Fruit fly (Drosophila melanogaster) whole organism, embryonic: ENCODE data around the gene CG9184.
A peak's percentile ranks its signal among the peaks of the same experiment; 100 is the strongest.

Experiments
- Asciz ChIP-seq: fragments of 200-800 bp; sonication (Bioruptor generic); optimal IDR thresholded peaks from 2 replicates; lab custom pipeline; 2017; ENCODE audit warnings: missing biosample characterization, mild to moderate bottlenecking, missing genetic modification characterization, missing genetic modification reagents
- CG10462 ChIP-seq: fragments of 200-800 bp; sonication (Bioruptor generic); optimal IDR thresholded peaks from 2 replicates; lab custom pipeline; 2016; ENCODE audit warnings: missing biosample characterization, missing genetic modification characterization
- CG11398 ChIP-seq: fragments of 200-800 bp; sonication (Bioruptor generic); optimal IDR thresholded peaks from 2 replicates; lab custom pipeline; 2016; ENCODE audit warnings: missing biosample characterization, missing genetic modification characterization
- CG12744 ChIP-seq: fragments of 200-800 bp; sonication (Bioruptor generic); optimal IDR thresholded peaks from 2 replicates; lab custom pipeline; 2016; ENCODE audit warnings: missing biosample characterization, missing genetic modification characterization
- CG14014 ChIP-seq: fragments of 200-800 bp; sonication (Bioruptor generic); IDR thresholded peaks from 2 replicates; pipeline ENCODE4 v1.3.6; 2022; ENCODE audit warnings: missing biosample characterization, missing genetic modification characterization
- CG14441 ChIP-seq: fragments of 200-800 bp; sonication (Bioruptor generic); IDR thresholded peaks from 2 replicates; pipeline ENCODE4 v1.3.6; 2022; ENCODE audit warnings: missing biosample characterization, missing genetic modification characterization
- CG15479 ChIP-seq: fragments of 200-800 bp; sonication (Bioruptor generic); optimal IDR thresholded peaks from 3 replicates; lab custom pipeline; 2019; ENCODE audit warnings: missing biosample characterization, mild to moderate bottlenecking, missing genetic modification characterization, moderate library complexity
- CG16815 ChIP-seq: fragments of 200-800 bp; sonication (Bioruptor generic); optimal IDR thresholded peaks from 3 replicates; lab custom pipeline; 2017; ENCODE audit warnings: missing biosample characterization, mild to moderate bottlenecking, missing genetic modification characterization
- CG16863 ChIP-seq: fragments of 200-800 bp; sonication (Bioruptor generic); optimal IDR thresholded peaks from 3 replicates; lab custom pipeline; 2016; ENCODE audit warnings: missing biosample characterization, missing genetic modification characterization
- CG17186 ChIP-seq: fragments of 200-800 bp; sonication (Bioruptor generic); optimal IDR thresholded peaks from 3 replicates; lab custom pipeline; 2017; ENCODE audit warnings: missing biosample characterization, missing genetic modification reagents, missing genetic modification characterization
- CG2129 ChIP-seq: fragments of 200-800 bp; sonication (Bioruptor generic); IDR thresholded peaks from 2 replicates; pipeline ENCODE4 v1.3.6; 2022; ENCODE audit warnings: missing biosample characterization, missing genetic modification characterization; ENCODE audit not compliant: partially characterized antibody
- CG3065 ChIP-seq: fragments of 200-800 bp; sonication (Bioruptor generic); optimal IDR thresholded peaks from 2 replicates; lab custom pipeline; 2016; ENCODE audit warnings: missing biosample characterization, missing genetic modification characterization
- CG33557 ChIP-seq: fragments of 200-800 bp; sonication (Bioruptor generic); optimal IDR thresholded peaks from 2 replicates; lab custom pipeline; 2019; ENCODE audit warnings: missing biosample characterization, mild to moderate bottlenecking, missing genetic modification characterization, moderate library complexity
- CG34422 ChIP-seq: fragments of 200-800 bp; sonication (Bioruptor generic); IDR thresholded peaks from 3 replicates; pipeline ENCODE4 v1.3.6; 2022; ENCODE audit warnings: missing biosample characterization, missing genetic modification characterization
- CG42726 ChIP-seq: fragments of 200-800 bp; sonication (Bioruptor generic); IDR thresholded peaks from 2 replicates; pipeline ENCODE4 v1.3.6; 2022; ENCODE audit warnings: missing biosample characterization, missing genetic modification characterization; ENCODE audit not compliant: partially characterized antibody
- CG5180 ChIP-seq: fragments of 200-800 bp; sonication (Bioruptor generic); optimal IDR thresholded peaks from 3 replicates; lab custom pipeline; 2017; ENCODE audit warnings: missing biosample characterization, missing genetic modification characterization, mild to moderate bottlenecking, moderate library complexity, missing genetic modification reagents
- CG6854 ChIP-seq: fragments of 200-800 bp; sonication (Bioruptor generic); optimal IDR thresholded peaks from 3 replicates; lab custom pipeline; 2017; ENCODE audit warnings: missing biosample characterization, mild to moderate bottlenecking, missing genetic modification characterization
- CG7987 ChIP-seq: fragments of 200-800 bp; sonication (Bioruptor generic); optimal IDR thresholded peaks from 2 replicates; lab custom pipeline; 2018; ENCODE audit warnings: missing biosample characterization, mild to moderate bottlenecking, missing genetic modification characterization, moderate library complexity
- CG8924 ChIP-seq: fragments of 200-800 bp; optimal IDR thresholded peaks from 3 replicates; lab custom pipeline; 2019; ENCODE audit warnings: missing biosample characterization, mild to moderate bottlenecking, missing genetic modification characterization, moderate library complexity
- CG8944 ChIP-seq: fragments of 200-800 bp; sonication (Bioruptor generic); optimal IDR thresholded peaks from 3 replicates; lab custom pipeline; 2016; ENCODE audit warnings: missing biosample characterization, missing genetic modification characterization
- CTCF ChIP-seq: fragments of 200-800 bp; sonication (Bioruptor generic); optimal IDR thresholded peaks from 2 replicates; lab custom pipeline; 2017; ENCODE audit warnings: missing biosample characterization, mild to moderate bottlenecking, missing genetic modification characterization, moderate library complexity
- D ChIP-seq, 2 experiments: fragments of 200-800 bp in 1 of 2; fragments of >200 bp in 1 of 2; sonication (Bioruptor generic) in 1 of 2; optimal IDR thresholded peaks; 2 replicates in 1 of 2; 3 replicates in 1 of 2; lab custom pipeline; 2017; ENCODE audit warnings: mild to moderate bottlenecking in 1 of 2, missing biosample characterization in 1 of 2, missing genetic modification characterization in 1 of 2, missing genetic modification reagents in 1 of 2
- Dbx ChIP-seq: fragments of 200-800 bp; sonication (Bioruptor generic); IDR thresholded peaks from 3 replicates; pipeline ENCODE4 v1.3.6; 2022; ENCODE audit warnings: missing biosample characterization, missing genetic modification characterization
- Dek ChIP-seq: fragments of 200-800 bp; sonication (Bioruptor generic); optimal IDR thresholded peaks from 3 replicates; lab custom pipeline; 2019; ENCODE audit warnings: missing biosample characterization, mild to moderate bottlenecking, missing genetic modification characterization, moderate library complexity
- Doc3 ChIP-seq: fragments of 200-800 bp; sonication (Bioruptor generic); IDR thresholded peaks from 3 replicates; pipeline ENCODE4 v1.3.6; 2022; ENCODE audit warnings: missing biosample characterization, missing genetic modification characterization; ENCODE audit not compliant: partially characterized antibody
- GATAe ChIP-seq: fragments of 200-800 bp; sonication (Bioruptor generic); conservative IDR thresholded peaks from 2 replicates; pipeline ENCODE4 v1.3.6; 2022; ENCODE audit warnings: missing biosample characterization, missing genetic modification characterization
- HmgZ ChIP-seq: fragments of 200-800 bp; sonication (Bioruptor generic); optimal IDR thresholded peaks from 2 replicates; lab custom pipeline; 2018; ENCODE audit warnings: missing biosample characterization, mild to moderate bottlenecking, missing genetic modification characterization
- Meics ChIP-seq: fragments of 200-800 bp; sonication (Bioruptor generic); optimal IDR thresholded peaks from 2 replicates; lab custom pipeline; 2017; ENCODE audit warnings: missing biosample characterization, mild to moderate bottlenecking, missing genetic modification characterization
- Nf-YC ChIP-seq: fragments of 200-800 bp; optimal IDR thresholded peaks from 3 replicates; lab custom pipeline; 2019; ENCODE audit warnings: missing biosample characterization, mild to moderate bottlenecking, missing genetic modification characterization, moderate library complexity
- NfI ChIP-seq: fragments of 200-800 bp; sonication (Bioruptor generic); optimal IDR thresholded peaks from 3 replicates; lab custom pipeline; 2018; ENCODE audit warnings: missing biosample characterization, mild to moderate bottlenecking, missing genetic modification characterization, moderate library complexity
- Xrp1 ChIP-seq: fragments of 200-800 bp; sonication (Bioruptor generic); IDR thresholded peaks from 2 replicates; pipeline ENCODE4 v1.3.6; 2022; ENCODE audit warnings: missing biosample characterization, missing genetic modification characterization
- al ChIP-seq: fragments of 200-800 bp; sonication (Bioruptor generic); IDR thresholded peaks from 2 replicates; pipeline ENCODE4 v1.3.6; 2022; ENCODE audit warnings: missing biosample characterization, missing genetic modification characterization
- ara ChIP-seq: fragments of 200-800 bp; sonication (Bioruptor generic); IDR thresholded peaks from 2 replicates; pipeline ENCODE4 v1.3.6; 2022; ENCODE audit warnings: missing biosample characterization, missing genetic modification characterization
- az2 ChIP-seq: fragments of 200-800 bp; sonication (Bioruptor generic); optimal IDR thresholded peaks from 3 replicates; lab custom pipeline; 2016; ENCODE audit warnings: missing biosample characterization, missing genetic modification characterization
- caup ChIP-seq: fragments of 200-800 bp; sonication (Bioruptor generic); optimal IDR thresholded peaks from 3 replicates; lab custom pipeline; 2017; ENCODE audit warnings: missing biosample characterization, mild to moderate bottlenecking, missing genetic modification characterization, moderate library complexity; ENCODE audit not compliant: severe bottlenecking
- chinmo ChIP-seq: fragments of 200-800 bp; sonication (Bioruptor generic); IDR thresholded peaks from 4 replicates; pipeline ENCODE4 v1.3.6; 2022; ENCODE audit warnings: missing biosample characterization, missing genetic modification characterization; ENCODE audit not compliant: partially characterized antibody
- dpn ChIP-seq, 2 experiments: fragments of 200-800 bp; sonication (Bioruptor generic); optimal IDR thresholded peaks; 3 replicates each; lab custom pipeline; 2016; ENCODE audit warnings: missing biosample characterization in 2 of 2, missing genetic modification characterization in 2 of 2
- esg ChIP-seq: fragments of 200-800 bp; sonication (Bioruptor generic); conservative IDR thresholded peaks from 2 replicates; pipeline ENCODE4 v1.3.6; 2022; ENCODE audit warnings: missing biosample characterization, missing genetic modification characterization
- hb ChIP-seq: fragments of 200-800 bp; sonication (Bioruptor generic); IDR thresholded peaks from 3 replicates; pipeline ENCODE4 v1.3.6; 2022; ENCODE audit warnings: missing biosample characterization, missing genetic modification characterization; ENCODE audit not compliant: partially characterized antibody
- hkb ChIP-seq, 2 experiments: fragments of 200-800 bp in 1 of 2; fragments of >200 bp in 1 of 2; sonication (Bioruptor generic) in 1 of 2; IDR thresholded peaks in 1 of 2; optimal IDR thresholded peaks in 1 of 2; 2 replicates each; pipeline versions ENCODE4 v1.3.6 to Lab custom; 2017 to 2022; ENCODE audit warnings: missing biosample characterization in 1 of 2, missing genetic modification characterization in 1 of 2
- mirr ChIP-seq: fragments of 200-800 bp; sonication (Bioruptor generic); optimal IDR thresholded peaks from 3 replicates; lab custom pipeline; 2018; ENCODE audit warnings: missing biosample characterization, mild to moderate bottlenecking, missing genetic modification characterization
- ranshi ChIP-seq: fragments of 200-800 bp; sonication (Bioruptor generic); IDR thresholded peaks from 2 replicates; pipeline ENCODE4 v1.3.6; 2022; ENCODE audit warnings: missing biosample characterization, missing genetic modification characterization
- row ChIP-seq: fragments of 200-800 bp; sonication (Bioruptor generic); IDR thresholded peaks from 3 replicates; pipeline ENCODE4 v1.3.6; 2022; ENCODE audit warnings: missing biosample characterization, missing genetic modification characterization
- sens-2 ChIP-seq: fragments of 200-800 bp; sonication (Bioruptor generic); IDR thresholded peaks from 2 replicates; pipeline ENCODE4 v1.3.6; 2022; ENCODE audit warnings: missing biosample characterization, missing genetic modification characterization
- slp2 ChIP-seq: fragments of 200-800 bp; sonication (Bioruptor generic); optimal IDR thresholded peaks from 2 replicates; lab custom pipeline; 2016; ENCODE audit warnings: missing biosample characterization, missing genetic modification characterization
- ttk ChIP-seq: fragments of 200-800 bp; sonication (Bioruptor generic); IDR thresholded peaks from 2 replicates; pipeline ENCODE4 v2.1.2; 2022; ENCODE audit warnings: missing biosample characterization, missing genetic modification characterization
- twi ChIP-seq: fragments of 200-800 bp; optimal IDR thresholded peaks from 2 replicates; lab custom pipeline; 2019; ENCODE audit warnings: missing biosample characterization, mild to moderate bottlenecking, missing genetic modification characterization, moderate library complexity
- yki ChIP-seq: fragments of >200 bp; optimal IDR thresholded peaks from 3 replicates; lab custom pipeline; 2018
- zen2 ChIP-seq: fragments of 200-800 bp; sonication (Bioruptor generic); IDR thresholded peaks from 3 replicates; pipeline ENCODE4 v1.3.6; 2022; ENCODE audit warnings: missing biosample characterization, missing genetic modification characterization; ENCODE audit not compliant: partially characterized antibody

CG9184 gene

DNA sequence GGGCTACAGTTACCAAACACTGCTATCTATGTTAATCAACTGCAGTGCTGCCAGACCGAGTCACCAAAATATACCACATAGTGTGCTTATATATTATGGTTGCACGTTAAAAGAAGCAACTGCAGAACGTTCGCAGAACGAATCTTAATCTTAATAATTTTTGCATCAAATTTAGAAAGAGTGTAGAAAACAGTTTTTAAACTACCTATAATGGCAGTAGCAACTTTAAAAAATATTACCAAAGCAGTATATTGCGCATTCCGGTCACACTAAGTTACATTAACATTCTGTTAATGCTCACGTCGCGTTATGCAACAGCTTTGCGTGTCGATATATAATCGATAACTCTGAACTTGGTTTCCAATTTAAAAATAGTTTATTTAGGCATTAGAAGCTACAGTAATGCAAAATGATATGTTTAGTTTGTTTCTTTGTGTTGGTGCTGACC is 19.6 kb upstream of the CG9184 start, which contains the start of gene indra:
Gene indra (minus strand): TSS at position 271 of the 448 bp plus-strand sequence.
- TF ChIP-seq HmgZ (tag; lab: Kevin White, UChicago) (peak; percentile 69), row (peak; percentile 81), mirr (GFP tag; lab: Kevin White, UChicago) (peak; percentile 18), CTCF (GFP tag; lab: Kevin White, UChicago) (no peak), CG6854 (GFP tag; lab: Kevin White, UChicago) (no peak), Nf-YC (tag; lab: Kevin White, UChicago) (no peak), chinmo (GFP tag; lab: Robert Waterston, UW) (no peak), CG42726 (no peak), CG10462 (peak; percentile 36), NfI (GFP tag; lab: Kevin White, UChicago) (peak; percentile 67), ranshi (GFP tag; lab: Robert Waterston, UW) (peak; percentile 25; the same call in 1 of the 2 replicates), hb (GFP tag; lab: Robert Waterston, UW) (no peak), CG14014 (GFP tag; lab: Robert Waterston, UW) (peak; percentile 57; the same call in 1 of the 2 replicates), sens-2 (GFP tag; lab: Robert Waterston, UW) (no peak), esg (GFP tag; lab: Robert Waterston, UW) (peak; percentile 32; the same call in 1 of the 2 replicates), CG3065 (no peak), CG2129 (GFP tag; lab: Robert Waterston, UW) (no peak), D (optimal IDR thresholded peaks at IDR 0.05; lab: Kevin White, UChicago) (no peak), D (GFP tag; optimal IDR thresholded peaks at IDR 0.05; lab: Kevin White, UChicago) (no peak), GATAe (GFP tag; lab: Robert Waterston, UW) (no peak), Dek (no peak), Dbx (GFP tag; lab: Robert Waterston, UW) (peak; percentile 46; the same call in 1 of the 3 replicates), CG16863 (peak; percentile 20), Xrp1 (GFP tag; lab: Robert Waterston, UW) (peak; percentile 29; the same call in 1 of the 2 replicates), hkb (optimal IDR thresholded peaks at IDR 0.05; lab: Kevin White, UChicago) (no peak), hkb (GFP tag; IDR thresholded peaks at IDR 0.05; lab: Robert Waterston, UW) (no peak; the same call in 1 of the 2 replicates), caup (peak; percentile 24), slp2 (GFP tag; lab: Kevin White, UChicago) (peak; percentile 31), CG7987 (GFP tag; lab: Kevin White, UChicago) (no peak), CG33557 (GFP tag; lab: Kevin White, UChicago) (peak; percentile 45), zen2 (GFP tag; lab: Robert Waterston, UW) (no peak), dpn (GFP tag; optimal IDR thresholded peaks at IDR 0.05; lab: Kevin White, UChicago) (peak; percentile 65 to 66), CG8924 (tag; lab: Kevin White, UChicago) (peak; percentile 55), yki (no peak), CG16815 (peak; percentile 9), CG14441 (GFP tag; lab: Robert Waterston, UW) (no peak), CG12744 (GFP tag; lab: Kevin White, UChicago) (peak; percentile 25), CG11398 (GFP tag; lab: Kevin White, UChicago) (peak; percentile 12), CG8944 (GFP tag; lab: Kevin White, UChicago) (peak; percentile 56), twi (tag; lab: Kevin White, UChicago) (peak; percentile 47), CG5180 (GFP tag; lab: Kevin White, UChicago) (no peak), ara (no peak), CG15479 (GFP tag; lab: Kevin White, UChicago) (peak; percentile 39), Meics (GFP tag; lab: Kevin White, UChicago) (no peak), CG34422 (peak; percentile 19; the same call in 1 of the 3 replicates), al (0 out of 2 replicates have a peak, but pooled peaks have one; percentile 26), Doc3 (peak; percentile 41; the same call in 2 of the 3 replicates), CG17186 (peak; percentile 77), Asciz (GFP tag; lab: Kevin White, UChicago) (no peak), ttk (GFP tag; lab: Robert Waterston, UW) (no peak), az2 (GFP tag; lab: Kevin White, UChicago) (peak; percentile 38)
